Worm (Caenorhabditis elegans): Measurements from ENCODE around the gene hyl-2.

hyl-2 gene

DNA sequence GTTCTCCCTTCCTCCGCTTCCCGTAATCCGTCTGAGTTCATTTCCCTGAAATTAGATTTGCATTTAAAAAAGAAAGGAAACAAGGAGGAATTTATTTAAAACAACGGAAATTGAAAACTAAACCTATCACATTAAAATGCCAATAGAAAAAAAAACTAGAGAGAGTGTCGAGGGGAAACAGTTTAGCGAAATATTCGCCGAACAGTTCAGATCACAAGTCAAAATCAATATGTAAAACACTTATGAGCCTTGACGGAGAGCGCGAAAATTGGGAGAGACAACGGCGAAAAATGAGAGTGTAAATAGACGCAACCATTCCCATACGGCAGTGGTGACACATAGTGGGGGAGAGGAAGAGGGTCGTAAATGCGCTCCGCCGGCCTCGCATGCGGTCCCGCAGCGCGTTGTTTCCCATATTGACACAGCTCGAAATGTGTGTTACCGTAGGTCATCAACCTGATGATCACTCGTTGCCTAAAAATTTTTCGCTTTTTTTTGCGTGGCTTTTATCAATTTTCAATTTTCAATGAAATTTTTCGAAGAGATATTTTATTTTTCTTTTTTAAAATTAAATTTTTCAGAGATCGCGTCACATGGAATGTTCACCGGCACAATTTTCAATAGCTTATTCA lies 12.6 kb upstream of the hyl-2 start, which contains the start of the genes dnj-14 and glit-1 (continued):
- TF ChIP-seq nhr-23 (tag; optimal IDR thresholded peaks at IDR 0.05) (no peak), ceh-82 (tag; optimal IDR thresholded peaks at IDR 0.05) (peak; percentile 1), snpc-4 (tag; optimal IDR thresholded peaks at IDR 0.05) (peak; percentile 66), nhr-12 (tag; optimal IDR thresholded peaks at IDR 0.05) (no peak), blmp-1 (tag; optimal IDR thresholded peaks at IDR 0.05; ENCODE audit: insufficient read depth) (peak; percentile 69), lsy-2 (tag; optimal IDR thresholded peaks at IDR 0.05) (peak; percentile 93 to 99), nhr-25 (tag; optimal IDR thresholded peaks at IDR 0.05) (peak; percentile 90), lin-11 (tag; optimal IDR thresholded peaks at IDR 0.05) (peak; percentile 79), peb-1 (tag; optimal IDR thresholded peaks at IDR 0.05) (no peak), nhr-11 (tag; optimal IDR thresholded peaks at IDR 0.05) (no peak), mab-5 (tag; optimal IDR thresholded peaks at IDR 0.05) (no peak), sma-3 (GFP tag; optimal IDR thresholded peaks at IDR 0.05) (peak; percentile 91), ztf-1 (GFP tag; conservative IDR thresholded peaks at IDR 0.05) (no peak), lin-13 (GFP tag; optimal IDR thresholded peaks at IDR 0.05) (peak; percentile 88), Y55F3AM.14 (GFP tag; optimal IDR thresholded peaks at IDR 0.05) (peak; percentile 52), ZK546.5 (tag; optimal IDR thresholded peaks at IDR 0.05) (peak; percentile 51)

DNA sequence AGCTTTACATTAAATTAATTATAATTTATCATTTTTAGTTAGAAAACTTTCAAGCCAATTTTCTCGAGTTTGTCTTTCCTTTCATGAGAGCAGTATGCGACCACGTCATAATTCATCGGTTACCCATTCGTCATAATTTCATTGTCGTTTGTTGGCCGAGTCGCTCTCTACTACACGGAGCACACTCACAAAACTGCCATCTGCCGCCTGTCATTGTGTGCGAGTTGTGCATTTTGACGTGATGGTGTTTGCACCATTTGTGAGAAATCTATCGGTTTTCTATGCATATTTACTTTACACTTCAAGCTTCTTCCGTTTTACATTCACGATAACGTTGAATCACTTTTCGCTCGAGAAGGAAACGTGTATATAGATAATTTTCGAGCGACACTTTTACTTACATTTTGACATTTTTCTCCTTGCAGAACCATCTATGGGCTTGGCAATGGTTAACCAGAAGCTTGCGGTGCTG lies 7.5 kb upstream of the hyl-2 start, which contains the start of gene dhhc-10:
Gene dhhc-10, plus strand, starts transcription at position 422 of the 472 bp plus-strand sequence.
- TF ChIP-seq nhr-237 (tag; optimal IDR thresholded peaks at IDR 0.05) (no peak), Y55F3AM.14 (GFP tag; optimal IDR thresholded peaks at IDR 0.05) (no peak), aly-2 (tag; optimal IDR thresholded peaks at IDR 0.05) (no peak), nhr-77 (tag; optimal IDR thresholded peaks at IDR 0.05) (no peak), egl-27 (tag; optimal IDR thresholded peaks at IDR 0.05) (no peak), snpc-4 (tag; optimal IDR thresholded peaks at IDR 0.05) (no peak), mdl-1 (tag; optimal IDR thresholded peaks at IDR 0.05) (no peak), lsy-2 (tag; optimal IDR thresholded peaks at IDR 0.05) (peak; percentile 28 to 73), unc-62 (GFP tag; optimal IDR thresholded peaks at IDR 0.05) (no peak), C34F6.9 (tag; optimal IDR thresholded peaks at IDR 0.05) (peak; percentile 68), peb-1 (tag; optimal IDR thresholded peaks at IDR 0.05) (no peak), mbf-1 (tag; optimal IDR thresholded peaks at IDR 0.05) (no peak), mab-5 (tag; optimal IDR thresholded peaks at IDR 0.05) (peak; percentile 37), dmd-4 (tag; optimal IDR thresholded peaks at IDR 0.05) (no peak), nhr-21 (tag; optimal IDR thresholded peaks at IDR 0.05) (no peak), skn-1 (tag; optimal IDR thresholded peaks at IDR 0.05) (no peak), nhr-12 (tag; optimal IDR thresholded peaks at IDR 0.05) (no peak), sma-9 (GFP tag; optimal IDR thresholded peaks at IDR 0.05) (peak; percentile 47), sma-9 (tag; optimal IDR thresholded peaks at IDR 0.05) (no peak), R02D3.7 (tag; optimal IDR thresholded peaks at IDR 0.05) (no peak), elt-3 (tag; optimal IDR thresholded peaks at IDR 0.05) (no peak), nhr-25 (tag; optimal IDR thresholded peaks at IDR 0.05) (no peak), zag-1 (tag; optimal IDR thresholded peaks at IDR 0.05) (no peak), sma-3 (GFP tag; optimal IDR thresholded peaks at IDR 0.05) (no peak), nhr-129 (tag; optimal IDR thresholded peaks at IDR 0.05) (peak; percentile 82), ZK546.5 (tag; optimal IDR thresholded peaks at IDR 0.05) (no peak), ceh-16 (tag; optimal IDR thresholded peaks at IDR 0.05) (no peak), nhr-6 (tag; optimal IDR thresholded peaks at IDR 0.05) (no peak), ceh-82 (tag; optimal IDR thresholded peaks at IDR 0.05) (no peak), crh-2 (tag; optimal IDR thresholded peaks at IDR 0.05) (peak; percentile 80), ztf-4 (tag; optimal IDR thresholded peaks at IDR 0.05) (no peak), nhr-10 (tag; optimal IDR thresholded peaks at IDR 0.05) (no peak), sem-4 (tag; optimal IDR thresholded peaks at IDR 0.05) (no peak), nhr-11 (tag; optimal IDR thresholded peaks at IDR 0.05) (no peak), ztf-1 (GFP tag; conservative IDR thresholded peaks at IDR 0.05) (no peak), nhr-23 (tag; optimal IDR thresholded peaks at IDR 0.05) (no peak), ama-1 (optimal IDR thresholded peaks at IDR 0.05) (no peak), F13H6.1 (tag; optimal IDR thresholded peaks at IDR 0.05) (peak; percentile 69), lin-39 (tag; optimal IDR thresholded peaks at IDR 0.05) (no peak), gmeb-1 (tag; optimal IDR thresholded peaks at IDR 0.05) (peak; percentile 46), elt-1 (tag; optimal IDR thresholded peaks at IDR 0.05) (no peak), lin-13 (GFP tag; optimal IDR thresholded peaks at IDR 0.05) (peak; percentile 26), lin-11 (tag; optimal IDR thresholded peaks at IDR 0.05) (peak; percentile 10), unc-55 (GFP tag; optimal IDR thresholded peaks at IDR 0.05) (peak; percentile 41), fos-1 (tag; optimal IDR thresholded peaks at IDR 0.05) (peak; percentile 98), alr-1 (tag; optimal IDR thresholded peaks at IDR 0.05) (no peak), ztf-11 (tag; optimal IDR thresholded peaks at IDR 0.05) (no peak), unc-39 (tag; optimal IDR thresholded peaks at IDR 0.05) (no peak), blmp-1 (tag; optimal IDR thresholded peaks at IDR 0.05; ENCODE audit: insufficient read depth) (no peak)
